Worm (Caenorhabditis elegans): ENCODE results near the gene Y42G9A.3.

The Y42G9A.3 gene

DNA sequence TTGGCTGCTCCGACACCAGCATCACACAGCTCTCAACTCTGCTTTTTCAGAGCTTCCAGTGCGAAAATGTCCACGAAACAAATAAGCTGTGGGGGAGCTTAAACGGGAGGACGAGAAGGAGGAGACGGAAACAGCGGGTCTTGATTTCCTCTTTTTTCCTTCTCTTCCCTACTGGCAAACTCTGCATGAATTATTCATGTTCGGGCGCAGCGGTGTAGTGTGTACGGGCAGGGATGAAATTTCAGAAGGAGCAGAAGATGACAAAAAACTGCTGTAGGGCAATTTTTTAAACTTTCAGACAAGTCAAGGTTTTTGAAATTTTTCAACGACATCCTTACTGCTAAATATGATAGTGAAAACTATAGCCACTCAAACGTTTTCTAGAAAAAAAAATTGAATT, 6.7 kb upstream of the Y42G9A.3 start:
- no peak for TF ChIP-seq sem-2 (GFP tag; optimal IDR thresholded peaks at IDR 0.05)
- TF ChIP-seq cnd-1 (tag; optimal IDR thresholded peaks at IDR 0.05), result no peak
- no peak for TF ChIP-seq sptf-1 (tag; optimal IDR thresholded peaks at IDR 0.05)

- TF ChIP-seq nhr-237 (tag; optimal IDR thresholded peaks at IDR 0.05), result no peak
- no peak for TF ChIP-seq nhr-76 (tag; optimal IDR thresholded peaks at IDR 0.05)
- TF ChIP-seq M03D4.4 (tag; optimal IDR thresholded peaks at IDR 0.05), result no peak
- TF ChIP-seq ces-1 (GFP tag; optimal IDR thresholded peaks at IDR 0.05), result peak; percentile 30
- peak; percentile 12 for TF ChIP-seq unc-120 (tag; optimal IDR thresholded peaks at IDR 0.05; ENCODE audit: poor library complexity, severe bottlenecking)
Measured at ce11 chrIII:6139932-6140612, 6.0 kb upstream of the Y42G9A.3 start.

ce11 chrIII:6140818-6141217, 5.2 kb upstream of the Y42G9A.3 start:
- TF ChIP-seq unc-120 (tag; optimal IDR thresholded peaks at IDR 0.05; ENCODE audit: poor library complexity, severe bottlenecking) (no peak), ceh-43 (GFP tag; optimal IDR thresholded peaks at IDR 0.05) (no peak), snpc-4 (tag; optimal IDR thresholded peaks at IDR 0.05) (no peak), tbx-8 (GFP tag; optimal IDR thresholded peaks at IDR 0.05) (no peak), sptf-1 (tag; optimal IDR thresholded peaks at IDR 0.05) (no peak), nhr-12 (tag; optimal IDR thresholded peaks at IDR 0.05) (no peak), ceh-39 (tag; optimal IDR thresholded peaks at IDR 0.05) (no peak)

ce11 chrIII:6141532-6141931, 4.5 kb upstream of the Y42G9A.3 start:
- TF ChIP-seq bed-3 (GFP tag; optimal IDR thresholded peaks at IDR 0.05) (no peak), unc-39 (tag; optimal IDR thresholded peaks at IDR 0.05) (no peak), nhr-2 (tag; optimal IDR thresholded peaks at IDR 0.05) (no peak), cnd-1 (tag; optimal IDR thresholded peaks at IDR 0.05) (no peak), lsy-2 (tag; optimal IDR thresholded peaks at IDR 0.05) (no peak), pha-4 (tag; optimal IDR thresholded peaks at IDR 0.05) (no peak), unc-120 (tag; optimal IDR thresholded peaks at IDR 0.05; ENCODE audit: poor library complexity, severe bottlenecking) (no peak), nhr-76 (tag; optimal IDR thresholded peaks at IDR 0.05) (no peak), ceh-83 (GFP tag; optimal IDR thresholded peaks at IDR 0.05) (no peak)

- no peak for TF ChIP-seq tbx-8 (GFP tag; optimal IDR thresholded peaks at IDR 0.05)
- no peak for TF ChIP-seq snpc-4 (tag; optimal IDR thresholded peaks at IDR 0.05)
- TF ChIP-seq lin-32 (GFP tag; optimal IDR thresholded peaks at IDR 0.05), result no peak
- no peak for TF ChIP-seq ceh-83 (GFP tag; optimal IDR thresholded peaks at IDR 0.05)
Measured at ce11 chrIII:6144390-6144962, 1.6 kb upstream of the Y42G9A.3 start.

DNA sequence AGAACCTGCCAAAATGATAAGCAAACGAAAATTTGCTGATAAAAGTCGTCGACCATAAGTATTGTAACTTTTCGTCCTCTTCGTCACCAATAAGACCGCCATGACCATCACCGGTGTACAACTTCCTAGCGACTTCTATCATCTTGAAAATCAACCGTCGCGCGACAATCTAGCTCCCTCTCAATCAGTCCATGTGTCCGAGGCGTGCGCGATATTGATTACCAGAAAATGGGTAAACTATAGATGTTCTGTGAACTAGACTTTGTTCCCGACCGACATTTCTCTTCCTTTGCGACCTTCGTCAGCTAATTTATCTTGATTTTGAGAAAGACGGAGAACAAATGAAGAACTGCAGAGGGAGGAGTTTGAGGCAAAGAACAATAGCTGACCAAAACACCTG, 749 bp upstream of the Y42G9A.3 start:
- no peak for TF ChIP-seq ceh-83 (GFP tag; optimal IDR thresholded peaks at IDR 0.05)

DNA sequence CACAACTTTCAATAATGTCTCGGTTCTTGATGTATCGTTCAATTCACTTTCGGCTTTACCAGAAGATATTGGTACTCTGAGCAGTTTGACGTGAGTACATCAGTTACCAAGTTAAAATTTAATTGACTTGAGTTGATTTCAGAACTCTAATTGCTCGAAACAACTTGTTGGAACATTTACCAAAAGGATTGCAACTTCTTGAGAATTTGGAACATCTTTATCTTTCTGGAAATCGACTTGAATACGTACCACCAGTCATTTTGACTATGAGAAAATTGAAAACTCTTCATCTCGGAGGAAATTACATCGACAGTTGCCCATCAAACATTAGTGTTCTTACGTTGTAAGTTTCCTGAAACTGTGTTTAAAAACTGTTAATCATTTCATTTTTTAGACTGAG, 739 bp downstream of the Y42G9A.3 start:
- no peak for TF ChIP-seq nhr-237 (tag; optimal IDR thresholded peaks at IDR 0.05)
- TF ChIP-seq ceh-83 (GFP tag; optimal IDR thresholded peaks at IDR 0.05), result no peak
- no peak for TF ChIP-seq ham-2 (GFP tag; optimal IDR thresholded peaks at IDR 0.05)
- no peak for TF ChIP-seq lsy-2 (tag; optimal IDR thresholded peaks at IDR 0.05)
- TF ChIP-seq mls-2 (tag; optimal IDR thresholded peaks at IDR 0.05), result no peak
- no peak for TF ChIP-seq unc-62 (GFP tag; optimal IDR thresholded peaks at IDR 0.05)
- no peak for TF ChIP-seq cnd-1 (tag; optimal IDR thresholded peaks at IDR 0.05)
- no peak for TF ChIP-seq hlh-1 (tag; optimal IDR thresholded peaks at IDR 0.05)
- no peak for TF ChIP-seq nhr-28 (tag; optimal IDR thresholded peaks at IDR 0.05)
- no peak for TF ChIP-seq nhr-2 (tag; optimal IDR thresholded peaks at IDR 0.05)
- no peak for TF ChIP-seq elt-1 (tag; optimal IDR thresholded peaks at IDR 0.05; ENCODE audit: borderline replicate concordance, insufficient read depth)
- no peak for TF ChIP-seq flh-1 (GFP tag; optimal IDR thresholded peaks at IDR 0.05)
- no peak for TF ChIP-seq M03D4.4 (tag; optimal IDR thresholded peaks at IDR 0.05)
